Worm (Caenorhabditis elegans) whole organism, L4 larva: ENCODE data around the gene grd-6.
A peak's percentile ranks its signal among the peaks of the same experiment; 100 is the strongest.

Source experiments
- D1046.2 ChIP-seq: fragments of 200-800 bp; sonication (Bioruptor generic); IDR thresholded peaks from 2 replicates; pipeline ENCODE4 v1.3.6; 2022; ENCODE audit warnings: missing genetic modification characterization, missing compliant biosample characterization
- F44E2.7 ChIP-seq: fragments of 200-800 bp; sonication (Bioruptor generic); IDR thresholded peaks from 2 replicates; pipeline ENCODE4 v2.1.2; 2022; ENCODE audit warnings: missing genetic modification characterization, missing compliant biosample characterization
- R02D3.7 ChIP-seq: fragments of 150-350 bp; sonication (generic microtip); optimal IDR thresholded peaks from 3 replicates; lab custom pipeline; 2014; ENCODE audit warnings: missing biosample characterization, missing genetic modification characterization
- T26A8.4 ChIP-seq: fragments of 200-800 bp; sonication (Bioruptor generic); IDR thresholded peaks from 2 replicates; pipeline ENCODE4 v1.3.6; 2022; ENCODE audit warnings: missing genetic modification characterization, missing compliant biosample characterization
- Y105C5A.15 ChIP-seq: fragments of 200-800 bp; sonication (Bioruptor generic); IDR thresholded peaks from 2 replicates; pipeline ENCODE4 v1.3.6; 2022; ENCODE audit warnings: missing genetic modification characterization, missing compliant biosample characterization
- Y48G9A.11 ChIP-seq: fragments of 200-800 bp; sonication (Bioruptor generic); IDR thresholded peaks from 2 replicates; pipeline ENCODE4 v1.3.6; 2022; ENCODE audit warnings: missing genetic modification reagents, missing genetic modification characterization, missing compliant biosample characterization
- Y5F2A.4 ChIP-seq: fragments of 200-800 bp; sonication (Bioruptor generic); optimal IDR thresholded peaks from 2 replicates; lab custom pipeline; 2018; ENCODE audit warnings: mild to moderate bottlenecking, missing genetic modification characterization, missing compliant biosample characterization
- aha-1 ChIP-seq: fragments of 150-350 bp; peaks from one replicate; lab custom pipeline; 2014; ENCODE audit warnings: missing biosample characterization, missing genetic modification characterization
- aly-2 ChIP-seq: sonication (generic microtip); optimal IDR thresholded peaks from 2 replicates; lab custom pipeline; 2018; ENCODE audit warnings: missing biosample characterization, missing genetic modification characterization
- attf-4 ChIP-seq: sonication (generic microtip); optimal IDR thresholded peaks from 3 replicates; lab custom pipeline; 2017; ENCODE audit warnings: missing biosample characterization, missing genetic modification characterization
- ces-1 ChIP-seq: fragments of 150-350 bp; sonication (generic microtip); optimal IDR thresholded peaks from 4 replicates; lab custom pipeline; 2014; ENCODE audit warnings: missing biosample characterization, missing genetic modification reagents, missing genetic modification characterization
- ctbp-1 ChIP-seq: fragments of 200-800 bp; sonication (Bioruptor generic); IDR thresholded peaks from 2 replicates; pipeline ENCODE4 v1.3.6; 2022; ENCODE audit warnings: missing genetic modification reagents, missing genetic modification characterization, missing compliant biosample characterization
- daf-12 ChIP-seq: fragments of 150-350 bp; optimal IDR thresholded peaks from 2 replicates; lab custom pipeline; 2014; ENCODE audit warnings: missing biosample characterization, missing genetic modification reagents, missing genetic modification characterization
- daf-16 ChIP-seq, 3 experiments: sonication (generic microtip); optimal IDR thresholded peaks; 2 replicates each; lab custom pipeline; 2016 to 2017; ENCODE audit warnings: missing genetic modification characterization in 3 of 3, missing genetic modification reagents in 3 of 3, mild to moderate bottlenecking in 2 of 3, missing compliant biosample characterization in 2 of 3, missing biosample characterization in 1 of 3, moderate library complexity in 1 of 3
- dmd-6 ChIP-seq: fragments of 200-800 bp; sonication (Bioruptor generic); IDR thresholded peaks from 2 replicates; pipeline ENCODE4 v1.3.6; 2022; ENCODE audit warnings: missing genetic modification reagents, missing genetic modification characterization, missing compliant biosample characterization
- dve-1 ChIP-seq: sonication (generic microtip); optimal IDR thresholded peaks from 2 replicates; lab custom pipeline; 2017; ENCODE audit warnings: antibody characterized with exemption, mild to moderate bottlenecking, missing genetic modification characterization, missing compliant biosample characterization; ENCODE audit not compliant: insufficient read depth
- hlh-11 ChIP-seq: fragments of 200-800 bp; sonication (Bioruptor generic); optimal IDR thresholded peaks from 2 replicates; lab custom pipeline; 2018; ENCODE audit warnings: mild to moderate bottlenecking, missing genetic modification characterization, missing compliant biosample characterization
- jun-1 ChIP-seq: fragments of 150-350 bp; optimal IDR thresholded peaks from 2 replicates; lab custom pipeline; 2014; ENCODE audit warnings: missing biosample characterization, missing genetic modification reagents, missing genetic modification characterization
- lin-13 ChIP-seq: fragments of 150-350 bp; optimal IDR thresholded peaks from 2 replicates; lab custom pipeline; 2014; ENCODE audit warnings: missing biosample characterization, missing genetic modification reagents, missing genetic modification characterization
- lin-38 ChIP-seq: fragments of 200-800 bp; sonication (Bioruptor generic); IDR thresholded peaks from 2 replicates; pipeline ENCODE4 v1.3.6; 2022; ENCODE audit warnings: missing genetic modification reagents, missing genetic modification characterization, missing compliant biosample characterization
- lin-39 ChIP-seq: fragments of 150-350 bp; optimal IDR thresholded peaks from 2 replicates; lab custom pipeline; 2014; ENCODE audit warnings: missing biosample characterization, missing genetic modification reagents, missing genetic modification characterization
- lir-3 ChIP-seq: sonication (generic microtip); optimal IDR thresholded peaks from 2 replicates; lab custom pipeline; 2016; ENCODE audit warnings: mild to moderate bottlenecking, missing genetic modification characterization, missing compliant biosample characterization
- mxl-2 ChIP-seq: fragments of 200-800 bp; sonication (Bioruptor generic); conservative IDR thresholded peaks from 2 replicates; pipeline ENCODE4 v1.3.6; 2022; ENCODE audit warnings: missing genetic modification reagents, missing genetic modification characterization, missing compliant biosample characterization
- nhr-10 ChIP-seq: fragments of 150-350 bp; optimal IDR thresholded peaks from 2 replicates; lab custom pipeline; 2014; ENCODE audit warnings: missing biosample characterization, missing genetic modification characterization
- nhr-11 ChIP-seq: fragments of 150-350 bp; optimal IDR thresholded peaks from 2 replicates; lab custom pipeline; 2014; ENCODE audit warnings: missing biosample characterization, missing genetic modification characterization
- nhr-237 ChIP-seq: sonication (generic microtip); optimal IDR thresholded peaks from 2 replicates; lab custom pipeline; 2017; ENCODE audit warnings: missing biosample characterization, missing genetic modification characterization
- nhr-28 ChIP-seq: fragments of 150-350 bp; optimal IDR thresholded peaks from 2 replicates; lab custom pipeline; 2014; ENCODE audit warnings: missing biosample characterization, missing genetic modification characterization
- nhr-77 ChIP-seq: fragments of 150-350 bp; optimal IDR thresholded peaks from 2 replicates; lab custom pipeline; 2014; ENCODE audit warnings: missing biosample characterization, missing genetic modification characterization
- set-16 ChIP-seq: fragments of 200-800 bp; sonication (Bioruptor generic); IDR thresholded peaks from 2 replicates; pipeline ENCODE4 v1.3.6; 2022; ENCODE audit warnings: missing genetic modification reagents, missing genetic modification characterization, missing compliant biosample characterization
- spr-3 ChIP-seq: fragments of 200-800 bp; sonication (Bioruptor generic); optimal IDR thresholded peaks from 2 replicates; lab custom pipeline; 2018; ENCODE audit warnings: mild to moderate bottlenecking, missing genetic modification characterization, missing compliant biosample characterization
- unc-39 ChIP-seq: sonication (generic microtip); optimal IDR thresholded peaks from 2 replicates; lab custom pipeline; 2017; ENCODE audit warnings: missing biosample characterization, missing genetic modification characterization
- unc-62 ChIP-seq, 3 experiments: fragments of 150-350 bp in 1 of 3; sonication (generic microtip); optimal IDR thresholded peaks in 2 of 3; peaks in 1 of 3; 1 replicate in 1 of 3; 2 replicates in 2 of 3; lab custom pipeline; 2014 to 2017; ENCODE audit warnings: missing biosample characterization in 3 of 3, missing genetic modification characterization in 3 of 3, missing genetic modification reagents in 3 of 3, missing genotype in 1 of 3
- zfp-3 ChIP-seq: fragments of 200-800 bp; sonication (Bioruptor generic); conservative IDR thresholded peaks from 2 replicates; pipeline ENCODE4 v1.3.6; 2022; ENCODE audit warnings: missing genetic modification reagents, missing genetic modification characterization, missing compliant biosample characterization

grd-6 gene

DNA sequence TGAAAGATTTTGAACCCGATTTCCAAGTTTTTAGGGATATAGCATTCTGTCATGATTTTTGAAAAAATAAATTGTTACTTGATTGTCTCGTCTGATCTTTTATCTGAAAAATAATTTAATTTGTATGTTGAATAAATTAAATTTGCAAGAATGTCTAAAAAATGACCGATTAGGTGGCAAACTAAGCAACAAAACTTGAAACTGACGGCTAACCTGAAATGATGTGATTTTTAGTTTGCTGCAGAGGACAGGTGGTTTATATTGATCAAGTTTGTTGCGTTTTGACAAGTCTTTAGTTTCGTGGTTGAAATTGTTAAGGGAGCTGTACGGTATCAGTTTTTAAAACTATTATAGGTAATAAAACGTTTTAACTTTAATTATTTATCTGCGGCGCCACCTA lies 35.8 kb downstream of the grd-6 start, which contains the start of gene F07C3.16:
TSS of gene F07C3.16 (minus strand) at position 101 of the 400 bp plus-strand sequence.
- TF ChIP-seq daf-12 (no peak), unc-62 (GFP tag; optimal IDR thresholded peaks at IDR 0.05 in 1 of 2; lab: Kevin White, UChicago) (peak in 1 of 2 experiments; percentile 78), unc-62 (tag; optimal IDR thresholded peaks at IDR 0.05; lab: Kevin White, UChicago) (no peak)

DNA sequence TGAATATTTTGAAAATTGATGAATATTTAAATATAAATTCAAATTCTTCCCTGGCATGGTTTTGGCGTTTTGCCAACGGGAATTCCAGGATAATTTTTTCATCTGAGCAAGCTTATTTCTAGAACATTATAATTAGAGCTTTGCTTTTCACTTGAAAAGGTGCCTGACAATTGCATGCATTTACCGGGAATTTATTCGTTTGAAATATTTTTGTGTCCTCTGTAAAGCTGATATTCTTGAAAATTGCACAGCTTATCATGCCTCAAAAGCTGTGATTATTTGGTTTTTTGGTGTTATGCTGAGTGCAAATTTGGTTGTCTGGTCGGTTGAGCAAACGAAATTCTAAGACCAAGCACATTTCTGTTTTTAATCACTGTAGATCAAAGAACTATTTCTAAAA lies 38.7 kb downstream of the grd-6 start:
- TF ChIP-seq nhr-11 (tag; lab: Kevin White, UChicago) = peak; percentile 4
- TF ChIP-seq unc-39 (tag; lab: Kevin White, UChicago) = no peak

DNA sequence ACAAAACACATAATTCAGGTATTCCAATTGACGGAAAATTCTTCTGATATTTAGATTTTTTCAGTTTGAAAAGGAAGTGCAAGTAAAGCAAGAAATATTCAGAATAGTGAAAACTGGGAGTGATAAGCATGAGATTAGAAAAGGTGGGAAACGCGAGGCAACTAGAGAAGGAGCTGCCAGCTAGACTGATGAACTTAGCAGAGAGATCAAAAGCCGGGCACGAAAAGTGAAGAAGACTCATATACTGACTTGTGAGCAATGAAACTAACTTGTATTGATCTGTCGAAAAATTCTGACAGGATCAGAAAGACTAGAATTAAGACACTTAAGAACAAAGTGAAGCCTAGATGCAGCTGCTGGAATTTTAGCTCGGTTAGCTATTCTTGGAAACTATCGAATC lies 39.8 kb downstream of the grd-6 start, which contains the start of gene nhr-36:
TSS of gene nhr-36 (minus strand) at position 101 of the 400 bp plus-strand sequence.
- TF ChIP-seq unc-62 (GFP tag; optimal IDR thresholded peaks at IDR 0.05 in 1 of 2; lab: Kevin White, UChicago) (peak in 1 of 2 experiments; percentile 53), unc-62 (tag; optimal IDR thresholded peaks at IDR 0.05; lab: Kevin White, UChicago) (no peak), ces-1 (no peak)

DNA sequence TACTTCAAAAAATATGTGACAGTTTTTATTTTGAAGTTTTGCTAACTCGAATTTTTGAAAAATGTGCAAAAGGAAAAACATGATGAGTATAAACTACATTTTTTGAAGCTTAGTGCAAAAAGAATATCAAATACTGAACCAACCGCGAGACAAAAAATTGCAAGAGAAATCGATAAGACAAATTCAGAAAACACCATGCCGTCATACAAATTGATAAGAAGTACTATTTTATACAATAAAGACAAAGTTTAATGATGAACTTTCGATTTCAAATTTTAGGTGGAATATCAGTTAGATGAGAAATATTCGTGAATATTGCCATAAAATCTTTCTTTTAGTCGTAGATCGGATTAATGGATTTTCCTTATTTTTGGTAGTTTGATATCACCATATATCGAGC lies 41.0 kb downstream of the grd-6 start:
- no peak for TF ChIP-seq lir-3 (tag; lab: Kevin White, UChicago)
- no peak for TF ChIP-seq mxl-2 (GFP tag; lab: Robert Waterston, UW)
- no peak for TF ChIP-seq Y5F2A.4 (GFP tag; lab: Kevin White, UChicago)
- TF ChIP-seq R02D3.7 (tag; lab: Kevin White, UChicago) = no peak
- peak; percentile 22 for TF ChIP-seq dve-1 (tag; lab: Kevin White, UChicago)
- peak; percentile 43 for TF ChIP-seq nhr-28 (tag; lab: Kevin White, UChicago)
- no peak for TF ChIP-seq unc-62 (GFP tag; optimal IDR thresholded peaks at IDR 0.05 in 1 of 2; lab: Kevin White, UChicago)
- TF ChIP-seq unc-62 (tag; optimal IDR thresholded peaks at IDR 0.05; lab: Kevin White, UChicago) = no peak
- TF ChIP-seq nhr-77 = peak; percentile 7
- no peak for TF ChIP-seq Y48G9A.11 (GFP tag; lab: Robert Waterston, UW)
- TF ChIP-seq daf-16 (GFP tag; optimal IDR thresholded peaks at IDR 0.05; lab: Kevin White, UChicago) = no peak
- peak; percentile 52 for TF ChIP-seq daf-16 (tag; optimal IDR thresholded peaks at IDR 0.05; lab: Kevin White, UChicago)
- peak; percentile 47 for TF ChIP-seq dmd-6 (GFP tag; lab: Robert Waterston, UW)
- TF ChIP-seq spr-3 (GFP tag; lab: Kevin White, UChicago) = no peak

DNA sequence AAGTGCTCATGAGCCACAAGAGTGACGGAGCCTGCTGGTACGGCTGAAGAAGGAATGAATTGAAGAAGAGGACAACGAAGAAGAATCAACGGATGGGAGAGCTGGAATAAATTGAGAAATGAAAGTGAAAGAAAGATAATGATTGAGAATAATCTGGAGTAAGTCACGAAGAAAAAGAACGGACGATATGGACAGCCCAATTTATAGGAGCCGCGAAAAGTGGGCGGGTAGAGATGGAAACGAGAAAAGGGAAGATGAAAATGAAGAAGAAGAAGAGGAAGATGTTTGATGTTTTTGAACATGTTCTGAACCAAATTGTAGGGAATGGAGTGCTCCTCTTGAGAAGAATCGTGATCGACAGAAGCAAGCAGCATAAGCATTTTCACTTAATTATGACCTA lies 44.7 kb downstream of the grd-6 start, which contains the start of gene slc-17.7:
TSS of gene slc-17.7 (minus strand) at position 101 of the 400 bp plus-strand sequence.
- TF ChIP-seq dve-1 (tag; lab: Kevin White, UChicago) (no peak), nhr-237 (no peak), mxl-2 (GFP tag; lab: Robert Waterston, UW) (no peak), hlh-11 (no peak), zfp-3 (GFP tag; lab: Robert Waterston, UW) (no peak), lin-38 (GFP tag; lab: Robert Waterston, UW) (no peak), set-16 (no peak), Y5F2A.4 (GFP tag; lab: Kevin White, UChicago) (no peak), nhr-10 (tag; lab: Kevin White, UChicago) (no peak), lin-13 (GFP tag; lab: Kevin White, UChicago) (no peak), ctbp-1 (GFP tag; lab: Robert Waterston, UW) (no peak), F44E2.7 (GFP tag; lab: Robert Waterston, UW) (no peak), lin-39 (tag; lab: Kevin White, UChicago) (no peak), D1046.2 (no peak), Y48G9A.11 (GFP tag; lab: Robert Waterston, UW) (no peak), aly-2 (no peak), T26A8.4 (GFP tag; lab: Robert Waterston, UW) (no peak)

DNA sequence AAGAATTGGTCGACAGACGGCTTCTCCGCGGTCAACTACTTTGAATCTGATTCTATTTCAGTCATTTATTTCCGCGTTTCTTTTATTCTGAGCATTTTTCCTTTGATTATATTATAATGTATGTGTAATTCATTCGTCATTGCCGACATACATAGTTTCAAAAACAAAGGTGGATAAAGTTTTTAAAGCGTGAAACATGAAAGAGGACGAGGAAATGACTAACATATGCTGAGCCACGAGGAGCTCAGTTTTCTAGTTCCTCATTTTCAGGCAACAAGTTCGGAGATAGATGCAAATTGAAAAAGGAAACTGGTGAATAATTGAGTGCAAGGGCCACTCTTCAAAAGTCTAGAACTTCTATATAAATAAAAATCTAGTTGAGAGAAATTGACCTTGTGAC lies 46.5 kb downstream of the grd-6 start:
- TF ChIP-seq aha-1 (peak; percentile 86), jun-1 (no peak), Y105C5A.15 (GFP tag; lab: Robert Waterston, UW) (no peak), attf-4 (no peak)
